4 fruit fly cellular contexts compared by ENCODE assay signal in the genomic region with DNA sequence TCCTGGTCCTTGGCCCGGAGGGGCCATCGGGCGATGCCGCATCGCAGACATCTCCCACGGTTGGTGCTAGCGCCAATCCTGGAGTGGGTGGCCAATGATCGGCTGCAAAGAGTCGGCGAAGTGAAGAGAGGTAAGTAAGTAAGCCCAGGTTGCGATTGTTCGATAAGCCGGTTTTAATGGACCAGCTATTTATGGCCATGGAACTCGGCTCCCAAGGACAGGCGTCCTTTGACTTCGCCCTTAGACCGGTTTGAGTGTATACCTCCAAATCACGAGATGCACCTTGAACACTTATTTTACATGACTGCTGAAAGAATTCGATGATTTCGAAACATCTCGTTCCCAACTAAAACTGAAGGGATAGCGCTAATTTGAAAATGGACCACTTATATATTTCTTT.
TF ChIP-seq lines count a peak whose summit lies in the region.

No protein-coding gene starts in this region.

- no peak for TF ChIP-seq CTCF in whole organism, embryonic (GFP tag; optimal IDR thresholded peaks at IDR 0.05; lab: Kevin White, UChicago)

TF ChIP-seq in whole organism, embryonic, 481 proteins besides CTCF, POLR2A, EP300 and RAD21:
- no peak for TF ChIP-seq CG4730 (GFP tag; IDR thresholded peaks at IDR 0.05; lab: Robert Waterston, UW)
- no peak for TF ChIP-seq CG1024 (GFP tag; IDR thresholded peaks at IDR 0.05; lab: Robert Waterston, UW)
- TF ChIP-seq Eip74EF (GFP tag; optimal IDR thresholded peaks at IDR 0.05; lab: Kevin White, UChicago): no peak
- TF ChIP-seq nom (GFP tag; optimal IDR thresholded peaks at IDR 0.05; lab: Kevin White, UChicago): peak; percentile 8
- TF ChIP-seq inv (GFP tag; IDR thresholded peaks at IDR 0.05; lab: Robert Waterston, UW; ENCODE audit: partially characterized antibody): no peak
- TF ChIP-seq zen2 (GFP tag; IDR thresholded peaks at IDR 0.05; lab: Robert Waterston, UW; ENCODE audit: partially characterized antibody): 0 out of 3 replicates have a peak, but pooled peaks have one; percentile 15
- TF ChIP-seq nau (GFP tag; optimal IDR thresholded peaks at IDR 0.05; lab: Kevin White, UChicago): no peak
- TF ChIP-seq croc (GFP tag; conservative IDR thresholded peaks at IDR 0.05; lab: Robert Waterston, UW): no peak
- TF ChIP-seq Rx (GFP tag; IDR thresholded peaks at IDR 0.05; lab: Robert Waterston, UW): 0 out of 2 replicates have a peak, but pooled peaks have one; percentile 10
- no peak for TF ChIP-seq z (GFP tag; IDR thresholded peaks at IDR 0.05; lab: Robert Waterston, UW)
- no peak for TF ChIP-seq Usf (GFP tag; optimal IDR thresholded peaks at IDR 0.05; lab: Kevin White, UChicago)
- TF ChIP-seq Deaf1 (tag; optimal IDR thresholded peaks at IDR 0.05; lab: Kevin White, UChicago): no peak

TF ChIP-seq in whole organism, prepupa, 60 proteins besides CTCF, POLR2A, EP300 and RAD21:
- TF ChIP-seq Eip78C (GFP tag; lab: Kevin White, UChicago): peak; percentile 78
- TF ChIP-seq pdm3 (GFP tag; optimal IDR thresholded peaks at IDR 0.05; lab: Kevin White, UChicago): peak; percentile 25
- no peak for TF ChIP-seq cyc (GFP tag; optimal IDR thresholded peaks at IDR 0.05; lab: Kevin White, UChicago)
- no peak for TF ChIP-seq fd85E (GFP tag; optimal IDR thresholded peaks at IDR 0.05; lab: Kevin White, UChicago)
- no peak for TF ChIP-seq Hr38 (GFP tag; optimal IDR thresholded peaks at IDR 0.05; lab: Kevin White, UChicago)
- no peak for TF ChIP-seq esn (GFP tag; optimal IDR thresholded peaks at IDR 0.05; lab: Kevin White, UChicago)
- TF ChIP-seq CG6808 (GFP tag; optimal IDR thresholded peaks at IDR 0.05; lab: Kevin White, UChicago): peak; percentile 43
- TF ChIP-seq eg (GFP tag; IDR thresholded peaks at IDR 0.05; lab: Robert Waterston, UW): no peak
- TF ChIP-seq CG8319 (GFP tag; optimal IDR thresholded peaks at IDR 0.05; lab: Kevin White, UChicago): no peak
- no peak for TF ChIP-seq Blimp-1 (GFP tag; optimal IDR thresholded peaks at IDR 0.05; lab: Kevin White, UChicago)
- no peak for TF ChIP-seq CG8632 (GFP tag; optimal IDR thresholded peaks at IDR 0.05; lab: Kevin White, UChicago)
- TF ChIP-seq ss (GFP tag; optimal IDR thresholded peaks at IDR 0.05; lab: Kevin White, UChicago): peak; percentile 16 to 37
- TF ChIP-seq net (GFP tag; optimal IDR thresholded peaks at IDR 0.05; lab: Kevin White, UChicago): no peak
- peak; percentile 39 for TF ChIP-seq Eip75B (GFP tag; optimal IDR thresholded peaks at IDR 0.05; lab: Kevin White, UChicago)

TF ChIP-seq in whole organism, pupa, 21 proteins besides CTCF, POLR2A, EP300 and RAD21:
- TF ChIP-seq CG17806 (tag; optimal IDR thresholded peaks at IDR 0.05; lab: Kevin White, UChicago) (peak; percentile 13), CG4496 (GFP tag; IDR thresholded peaks at IDR 0.05; lab: Robert Waterston, UW) (no peak), CG15710 (tag; optimal IDR thresholded peaks at IDR 0.05; lab: Kevin White, UChicago) (no peak), CG10348 (GFP tag; IDR thresholded peaks at IDR 0.05; lab: Robert Waterston, UW) (no peak), gl (tag; optimal IDR thresholded peaks at IDR 0.05; lab: Kevin White, UChicago) (peak; percentile 19), CG8159 (tag; optimal IDR thresholded peaks at IDR 0.05; lab: Kevin White, UChicago) (no peak), CG12605 (GFP tag; IDR thresholded peaks at IDR 0.05; lab: Robert Waterston, UW) (no peak), EcR (GFP tag; optimal IDR thresholded peaks at IDR 0.05; lab: Kevin White, UChicago) (peak; percentile 98), CG14655 (GFP tag; optimal IDR thresholded peaks at IDR 0.05; lab: Kevin White, UChicago) (no peak)

TF ChIP-seq in whole organism, wandering third instar larva, 38 proteins besides CTCF, POLR2A, EP300 and RAD21:
- no peak for TF ChIP-seq Hnf4 (GFP tag; optimal IDR thresholded peaks at IDR 0.05; lab: Kevin White, UChicago)
- TF ChIP-seq ey (GFP tag; optimal IDR thresholded peaks at IDR 0.05; lab: Kevin White, UChicago): no peak
- peak; percentile 14 for TF ChIP-seq fru (GFP tag; optimal IDR thresholded peaks at IDR 0.05; lab: Kevin White, UChicago)
- TF ChIP-seq Rel (GFP tag; optimal IDR thresholded peaks at IDR 0.05; lab: Kevin White, UChicago): no peak
- no peak for TF ChIP-seq Rel (tag; optimal IDR thresholded peaks at IDR 0.05; lab: Kevin White, UChicago)
- no peak for TF ChIP-seq Myc (optimal IDR thresholded peaks at IDR 0.05; lab: Kevin White, UChicago)
